Worm (Caenorhabditis elegans) whole organism, late embryonic: ENCODE measurements around the gene pms-2.

ENCODE experiments used
- C38D4.7 ChIP-seq: fragments of 200-800 bp; sonication (Bioruptor generic); optimal IDR thresholded peaks from 2 replicates; lab custom pipeline; 2018; ENCODE audit warnings: mild to moderate bottlenecking, missing genetic modification characterization, moderate library complexity, missing compliant biosample characterization
- F13H6.1 ChIP-seq: sonication (generic microtip); optimal IDR thresholded peaks from 2 replicates; lab custom pipeline; 2016; ENCODE audit warnings: missing genetic modification characterization, missing compliant biosample characterization
- K09A11.1 ChIP-seq: sonication (generic microtip); optimal IDR thresholded peaks from 2 replicates; lab custom pipeline; 2017; ENCODE audit warnings: antibody characterized with exemption, mild to moderate bottlenecking, missing genetic modification characterization, missing compliant biosample characterization; ENCODE audit not compliant: insufficient read depth
- T23F11.4 ChIP-seq: fragments of 200-800 bp; sonication (Bioruptor generic); optimal IDR thresholded peaks from 2 replicates; lab custom pipeline; 2018; ENCODE audit warnings: mild to moderate bottlenecking, missing genetic modification characterization, missing compliant biosample characterization
- ahr-1 ChIP-seq: sonication (generic microtip); optimal IDR thresholded peaks from 2 replicates; lab custom pipeline; 2016; ENCODE audit warnings: missing genetic modification characterization, missing compliant biosample characterization
- ama-1 ChIP-seq: fragments of 150-350 bp; optimal IDR thresholded peaks from 2 replicates; lab custom pipeline; 2014
- ceh-14 ChIP-seq: sonication (generic microtip); optimal IDR thresholded peaks from 2 replicates; lab custom pipeline; 2016; ENCODE audit warnings: missing genotype, missing genetic modification characterization, missing compliant biosample characterization
- ceh-24 ChIP-seq: sonication (generic microtip); optimal IDR thresholded peaks from 2 replicates; lab custom pipeline; 2016; ENCODE audit warnings: mild to moderate bottlenecking, missing genetic modification characterization, missing compliant biosample characterization
- ceh-45 ChIP-seq: fragments of 200-800 bp; sonication (Bioruptor generic); IDR thresholded peaks from 2 replicates; pipeline ENCODE4 v1.3.6; 2022; ENCODE audit warnings: missing genetic modification reagents, missing genetic modification characterization, missing compliant biosample characterization
- ceh-9 ChIP-seq: sonication (generic microtip); optimal IDR thresholded peaks from 2 replicates; lab custom pipeline; 2016; ENCODE audit warnings: mild to moderate bottlenecking, missing genetic modification characterization, inconsistent platforms, missing compliant biosample characterization
- dmd-4 ChIP-seq: sonication (generic microtip); optimal IDR thresholded peaks from 2 replicates; lab custom pipeline; 2016; ENCODE audit warnings: borderline replicate concordance, missing genetic modification characterization, missing compliant biosample characterization
- elt-2 ChIP-seq: sonication (generic microtip); optimal IDR thresholded peaks from 2 replicates; lab custom pipeline; 2016; ENCODE audit warnings: missing genetic modification reagents, missing genetic modification characterization, missing compliant biosample characterization
- elt-4 ChIP-seq: sonication (generic microtip); optimal IDR thresholded peaks from 2 replicates; lab custom pipeline; 2016; ENCODE audit warnings: missing genetic modification characterization, missing compliant biosample characterization
- eyg-1 ChIP-seq: sonication (generic microtip); optimal IDR thresholded peaks from 2 replicates; lab custom pipeline; 2016; ENCODE audit warnings: missing genotype, missing genetic modification characterization, missing compliant biosample characterization
- fax-1 ChIP-seq: sonication (generic microtip); optimal IDR thresholded peaks from 2 replicates; lab custom pipeline; 2016; ENCODE audit warnings: missing genotype, missing genetic modification characterization, missing compliant biosample characterization
- fkh-10 ChIP-seq: fragments of 150-350 bp; optimal IDR thresholded peaks from 2 replicates; lab custom pipeline; 2014; ENCODE audit warnings: missing biosample characterization, missing genetic modification reagents, missing genetic modification characterization
- fkh-6 ChIP-seq: sonication (generic microtip); optimal IDR thresholded peaks from 2 replicates; lab custom pipeline; 2016; ENCODE audit warnings: missing genetic modification characterization, missing compliant biosample characterization
- hlh-13 ChIP-seq: fragments of 200-800 bp; sonication (Bioruptor generic); optimal IDR thresholded peaks from 2 replicates; lab custom pipeline; 2018; ENCODE audit warnings: mild to moderate bottlenecking, missing genetic modification characterization, missing compliant biosample characterization
- hlh-15 ChIP-seq: sonication (generic microtip); optimal IDR thresholded peaks from 2 replicates; lab custom pipeline; 2016; ENCODE audit warnings: missing genetic modification characterization, missing compliant biosample characterization
- hlh-30 ChIP-seq: sonication (generic microtip); optimal IDR thresholded peaks from 2 replicates; lab custom pipeline; 2017; ENCODE audit warnings: antibody characterized with exemption, missing genetic modification characterization, missing compliant biosample characterization; ENCODE audit not compliant: insufficient read depth
- hlh-6 ChIP-seq: sonication (generic microtip); optimal IDR thresholded peaks from 2 replicates; lab custom pipeline; 2016; ENCODE audit warnings: missing genotype, missing genetic modification characterization, missing compliant biosample characterization
- hlh-8 ChIP-seq: sonication (generic microtip); optimal IDR thresholded peaks from 2 replicates; lab custom pipeline; 2016; ENCODE audit warnings: missing genotype, missing genetic modification characterization, missing compliant biosample characterization
- lim-6 ChIP-seq: sonication (generic microtip); optimal IDR thresholded peaks from 2 replicates; lab custom pipeline; 2016; ENCODE audit warnings: missing genetic modification characterization, missing compliant biosample characterization
- lin-11 ChIP-seq: fragments of 200-800 bp; sonication (Bioruptor generic); optimal IDR thresholded peaks from 2 replicates; lab custom pipeline; 2018; ENCODE audit warnings: mild to moderate bottlenecking, missing genetic modification characterization, missing compliant biosample characterization
- madf-2 ChIP-seq: sonication (generic microtip); optimal IDR thresholded peaks from 2 replicates; lab custom pipeline; 2017; ENCODE audit warnings: missing genetic modification characterization, missing compliant biosample characterization
- nfya-1 ChIP-seq: sonication (generic microtip); optimal IDR thresholded peaks from 2 replicates; lab custom pipeline; 2017; ENCODE audit warnings: missing genetic modification characterization, mild to moderate bottlenecking, missing compliant biosample characterization, antibody characterized with exemption, moderate library complexity
- nhr-11 ChIP-seq: fragments of 150-350 bp; optimal IDR thresholded peaks from 2 replicates; lab custom pipeline; 2014; ENCODE audit warnings: missing biosample characterization, missing genetic modification characterization
- nhr-232 ChIP-seq: sonication (generic microtip); optimal IDR thresholded peaks from 2 replicates; lab custom pipeline; 2016; ENCODE audit warnings: missing genetic modification characterization, missing compliant biosample characterization
- odd-2 ChIP-seq: sonication (generic microtip); optimal IDR thresholded peaks from 2 replicates; lab custom pipeline; 2017; ENCODE audit warnings: antibody characterized with exemption, mild to moderate bottlenecking, missing genetic modification characterization, missing compliant biosample characterization
- pag-3 ChIP-seq: sonication (generic microtip); optimal IDR thresholded peaks from 2 replicates; lab custom pipeline; 2016; ENCODE audit warnings: missing compliant biosample characterization, missing genetic modification characterization, borderline replicate concordance
- pat-9 ChIP-seq: fragments of 200-800 bp; sonication (Bioruptor generic); optimal IDR thresholded peaks from 2 replicates; lab custom pipeline; 2018; ENCODE audit warnings: mild to moderate bottlenecking, missing genetic modification characterization, moderate library complexity, missing compliant biosample characterization
- pax-1 ChIP-seq: fragments of 150-350 bp; optimal IDR thresholded peaks from 2 replicates; lab custom pipeline; 2014; ENCODE audit warnings: missing biosample characterization, missing genetic modification characterization
- pha-4 ChIP-seq: fragments of 150-350 bp; optimal IDR thresholded peaks from 2 replicates; lab custom pipeline; 2018; ENCODE audit warnings: missing biosample characterization, missing genetic modification reagents, missing genetic modification characterization
- pros-1 ChIP-seq: fragments of 150-350 bp; optimal IDR thresholded peaks from 2 replicates; lab custom pipeline; 2014; ENCODE audit warnings: missing biosample characterization, missing genetic modification reagents, missing genetic modification characterization
- ref-2 ChIP-seq: sonication (generic microtip); optimal IDR thresholded peaks from 2 replicates; lab custom pipeline; 2016; ENCODE audit warnings: missing genetic modification characterization, missing compliant biosample characterization
- rnt-1 ChIP-seq: sonication (generic microtip); optimal IDR thresholded peaks from 2 replicates; lab custom pipeline; 2016; ENCODE audit warnings: missing genetic modification characterization, missing compliant biosample characterization
- sdc-2 ChIP-seq: sonication (generic microtip); optimal IDR thresholded peaks from 2 replicates; lab custom pipeline; 2016; ENCODE audit warnings: missing genotype, missing genetic modification characterization, missing compliant biosample characterization
- sox-2 ChIP-seq: fragments of 200-800 bp; sonication (Bioruptor generic); IDR thresholded peaks from 2 replicates; pipeline ENCODE4 v1.3.6; 2022; ENCODE audit warnings: missing genetic modification reagents, missing genetic modification characterization, missing compliant biosample characterization
- sox-4 ChIP-seq: sonication (generic microtip); optimal IDR thresholded peaks from 2 replicates; lab custom pipeline; 2017; ENCODE audit warnings: mild to moderate bottlenecking, missing genetic modification characterization, inconsistent platforms, missing compliant biosample characterization
- syd-9 ChIP-seq: sonication (generic microtip); optimal IDR thresholded peaks from 2 replicates; lab custom pipeline; 2016; ENCODE audit warnings: mild to moderate bottlenecking, missing genetic modification characterization, moderate library complexity, missing compliant biosample characterization
- tbx-2 ChIP-seq: sonication (generic microtip); optimal IDR thresholded peaks from 2 replicates; lab custom pipeline; 2016; ENCODE audit warnings: missing genetic modification characterization, missing compliant biosample characterization
- ttx-3 ChIP-seq: sonication (generic microtip); optimal IDR thresholded peaks from 2 replicates; lab custom pipeline; 2016; ENCODE audit warnings: missing genetic modification reagents, missing genetic modification characterization, missing compliant biosample characterization
- unc-3 ChIP-seq, 2 experiments: fragments of 200-800 bp in 1 of 2; sonication (Bioruptor generic) in 1 of 2; sonication (generic microtip) in 1 of 2; conservative IDR thresholded peaks in 1 of 2; optimal IDR thresholded peaks in 1 of 2; 2 replicates each; pipeline versions ENCODE4 v1.3.6 to Lab custom; 2016 to 2022; ENCODE audit warnings: missing compliant biosample characterization in 2 of 2, missing genetic modification characterization in 2 of 2, missing genetic modification reagents in 1 of 2
- unc-42 ChIP-seq: sonication (generic microtip); optimal IDR thresholded peaks from 2 replicates; lab custom pipeline; 2016; ENCODE audit warnings: missing genotype, missing genetic modification characterization, missing compliant biosample characterization
- unc-86 ChIP-seq: sonication (generic microtip); optimal IDR thresholded peaks from 2 replicates; lab custom pipeline; 2016; ENCODE audit warnings: missing genetic modification characterization, missing compliant biosample characterization

The pms-2 gene

DNA sequence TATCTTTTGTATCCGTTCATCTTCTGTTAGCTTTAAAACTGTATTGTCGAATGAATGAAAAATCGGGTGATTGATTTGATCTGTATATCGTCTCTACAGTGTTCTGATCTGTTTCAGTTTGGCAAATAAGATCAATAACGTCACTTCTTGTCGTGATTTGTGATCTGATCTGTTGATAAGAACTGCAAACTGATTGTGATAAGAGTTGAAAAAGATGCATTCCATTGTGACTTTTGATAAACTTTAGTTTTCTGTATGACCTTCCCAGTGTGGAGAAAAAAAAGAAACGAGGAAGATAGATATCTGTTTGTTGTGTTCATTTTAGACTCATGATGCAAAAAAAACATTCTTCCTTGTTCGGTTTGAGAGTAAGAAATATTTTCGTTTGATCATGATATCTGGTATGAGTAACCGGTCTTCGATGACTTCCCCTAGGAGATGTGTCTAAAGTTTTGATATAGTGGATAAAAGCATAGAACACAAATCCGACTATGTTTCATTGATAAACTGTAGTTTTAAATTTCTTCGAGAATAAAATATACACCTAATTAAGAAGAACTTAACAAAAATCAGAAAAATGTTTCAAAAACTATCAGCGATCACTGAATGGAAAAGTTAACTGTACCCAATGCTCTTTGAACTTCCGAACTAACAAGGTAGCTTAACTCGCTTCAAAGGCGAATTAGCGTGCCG, 44.5 kb upstream of the pms-2 start:
- TF ChIP-seq elt-2: peak; percentile 80
- no peak for TF ChIP-seq syd-9 (tag; lab: Kevin White, UChicago)
- TF ChIP-seq unc-3 (GFP tag; conservative IDR thresholded peaks at IDR 0.05; lab: Robert Waterston, UW): no peak
- TF ChIP-seq unc-3 (tag; optimal IDR thresholded peaks at IDR 0.05; lab: Kevin White, UChicago): no peak

DNA sequence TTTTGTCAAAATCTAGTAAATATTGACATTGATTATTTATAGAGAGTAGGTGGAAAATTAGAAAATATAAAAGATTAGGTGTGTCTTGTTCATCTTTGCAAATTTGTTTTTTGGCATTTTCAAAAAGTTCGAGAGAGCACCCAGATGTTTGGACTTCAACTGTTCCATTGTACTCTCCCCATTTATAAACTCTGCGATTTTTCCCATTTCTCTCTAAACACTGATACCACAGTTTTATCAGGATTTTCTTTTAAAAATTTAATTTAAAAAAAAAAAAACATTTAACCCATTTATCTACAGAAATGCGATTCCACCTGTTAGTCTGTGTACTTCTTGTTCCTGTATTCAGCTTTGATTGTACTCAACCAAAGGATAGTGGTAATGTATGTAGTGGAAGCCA, 42.6 kb upstream of the pms-2 start, which contains the start of gene tag-290:
TSS of gene tag-290 (plus strand) at position 301 of the 400 bp plus-strand sequence.
- TF ChIP-seq madf-2 (tag; lab: Kevin White, UChicago) (no peak), lim-6 (tag; lab: Kevin White, UChicago) (no peak), T23F11.4 (no peak), nhr-232 (tag; lab: Kevin White, UChicago) (no peak), nfya-1 (tag; lab: Kevin White, UChicago) (no peak), lin-11 (tag; lab: Kevin White, UChicago) (no peak), ceh-14 (no peak), odd-2 (tag; lab: Kevin White, UChicago) (no peak), C38D4.7 (no peak), unc-86 (no peak)

- TF ChIP-seq ceh-24 (tag; lab: Kevin White, UChicago) (peak; percentile 44), syd-9 (tag; lab: Kevin White, UChicago) (peak; percentile 62), pha-4 (no peak), sdc-2 (tag; lab: Kevin White, UChicago) (no peak), C38D4.7 (peak; percentile 80), ceh-14 (peak; percentile 85), ref-2 (tag; lab: Kevin White, UChicago) (peak; percentile 73), madf-2 (tag; lab: Kevin White, UChicago) (peak; percentile 75), sox-4 (tag; lab: Kevin White, UChicago) (peak; percentile 88), hlh-6 (tag; lab: Kevin White, UChicago) (peak; percentile 36), unc-42 (tag; lab: Kevin White, UChicago) (peak; percentile 42), lim-6 (tag; lab: Kevin White, UChicago) (peak; percentile 66), hlh-13 (GFP tag; lab: Kevin White, UChicago) (peak; percentile 5), T23F11.4 (peak; percentile 60), pat-9 (tag; lab: Kevin White, UChicago) (peak; percentile 74), K09A11.1 (tag; lab: Kevin White, UChicago) (peak; percentile 79), ahr-1 (tag; lab: Kevin White, UChicago) (peak; percentile 62), fkh-10 (GFP tag; lab: Kevin White, UChicago) (peak; percentile 51), unc-3 (GFP tag; conservative IDR thresholded peaks at IDR 0.05; lab: Robert Waterston, UW) (peak; percentile 61; the same call in 1 of the 2 replicates), unc-3 (tag; optimal IDR thresholded peaks at IDR 0.05; lab: Kevin White, UChicago) (peak; percentile 73), unc-86 (peak; percentile 83), tbx-2 (tag; lab: Kevin White, UChicago) (peak; percentile 87), ceh-9 (peak; percentile 40), rnt-1 (peak; percentile 61), hlh-8 (tag; lab: Kevin White, UChicago) (peak; percentile 80), elt-4 (no peak), F13H6.1 (tag; lab: Kevin White, UChicago) (peak; percentile 59), sox-2 (GFP tag; lab: Robert Waterston, UW) (peak; percentile 35; the same call in 1 of the 2 replicates), nhr-11 (tag; lab: Kevin White, UChicago) (no peak), ceh-45 (GFP tag; lab: Robert Waterston, UW) (peak; percentile 77), ttx-3 (peak; percentile 85), pros-1 (tag; lab: Kevin White, UChicago) (peak; percentile 20), nhr-232 (tag; lab: Kevin White, UChicago) (peak; percentile 49), pag-3 (tag; lab: Kevin White, UChicago) (no peak), fkh-6 (tag; lab: Kevin White, UChicago) (peak; percentile 54), dmd-4 (tag; lab: Kevin White, UChicago) (peak; percentile 71), fax-1 (peak; percentile 83), eyg-1 (tag; lab: Kevin White, UChicago) (peak; percentile 65), hlh-30 (tag; lab: Kevin White, UChicago) (peak; percentile 13), hlh-15 (tag; lab: Kevin White, UChicago) (peak; percentile 57), ama-1 (lab: Kevin White, UChicago) (no peak), pax-1 (tag; lab: Kevin White, UChicago) (peak; percentile 6), nfya-1 (tag; lab: Kevin White, UChicago) (peak; percentile 79)
Observed at ce11 chrV:11610481-11610880, 40.1 kb upstream of the pms-2 start, which contains the start of gene sas-5. sas-5 (plus strand) TSS chrV:11610737.
